Fruit fly (Drosophila melanogaster): Measurements from ENCODE around the gene sinah.
A peak's percentile ranks its signal among the peaks of the same experiment; 100 is the strongest.

sinah gene

dm6 chr3L:16872487-16872955 is 13.6 kb downstream of the sinah start (continued):
- TF ChIP-seq CG13123 (GFP tag; optimal IDR thresholded peaks at IDR 0.05) (no peak), CG7963 (GFP tag; IDR thresholded peaks at IDR 0.05; ENCODE audit: partially characterized antibody) (no peak), toy (GFP tag; IDR thresholded peaks at IDR 0.05) (no peak), CG13287 (GFP tag; IDR thresholded peaks at IDR 0.05; ENCODE audit: partially characterized antibody) (no peak), slbo (GFP tag; IDR thresholded peaks at IDR 0.05) (no peak; the same call in none of the 2 replicates), Xbp1 (GFP tag; optimal IDR thresholded peaks at IDR 0.05) (peak; percentile 59), HmgD (GFP tag; optimal IDR thresholded peaks at IDR 0.05) (no peak), Nf-YA (GFP tag; IDR thresholded peaks at IDR 0.05) (no peak), lilli (GFP tag; optimal IDR thresholded peaks at IDR 0.05) (peak; percentile 73), Poxn (GFP tag; IDR thresholded peaks at IDR 0.05) (no peak), CG11398 (GFP tag; optimal IDR thresholded peaks at IDR 0.05) (peak; percentile 30), MBD-R2 (GFP tag; IDR thresholded peaks at IDR 0.05) (no peak), trem (tag; optimal IDR thresholded peaks at IDR 0.05) (peak; percentile 43), CG7786 (GFP tag; optimal IDR thresholded peaks at IDR 0.05) (peak; percentile 43), CG2875 (GFP tag; optimal IDR thresholded peaks at IDR 0.05) (peak; percentile 41), kni (GFP tag; optimal IDR thresholded peaks at IDR 0.05) (no peak), CG12219 (GFP tag; optimal IDR thresholded peaks at IDR 0.05) (peak; percentile 76), CG9437 (GFP tag; optimal IDR thresholded peaks at IDR 0.05) (peak; percentile 84), cg (GFP tag; optimal IDR thresholded peaks at IDR 0.05) (peak; percentile 33), zfh1 (GFP tag; IDR thresholded peaks at IDR 0.05) (0 out of 3 replicates have a peak, but pooled peaks have one; percentile 21), gt (GFP tag; IDR thresholded peaks at IDR 0.05) (no peak), CG12744 (GFP tag; optimal IDR thresholded peaks at IDR 0.05) (no peak), Tbp (GFP tag; optimal IDR thresholded peaks at IDR 0.05) (no peak), p53 (GFP tag; optimal IDR thresholded peaks at IDR 0.05) (no peak), Dbx (GFP tag; IDR thresholded peaks at IDR 0.05) (peak; percentile 48; the same call in 1 of the 3 replicates), Scr (GFP tag; IDR thresholded peaks at IDR 0.05; ENCODE audit: partially characterized antibody) (no peak), hkb (optimal IDR thresholded peaks at IDR 0.05) (no peak), hkb (GFP tag; IDR thresholded peaks at IDR 0.05) (peak; percentile 81), CG34376 (GFP tag; optimal IDR thresholded peaks at IDR 0.05) (peak; percentile 31), Dip2 (GFP tag; IDR thresholded peaks at IDR 0.05) (no peak), CG11247 (GFP tag; IDR thresholded peaks at IDR 0.05) (no peak), PHDP (tag; optimal IDR thresholded peaks at IDR 0.05) (peak; percentile 84), Oli (tag; optimal IDR thresholded peaks at IDR 0.05) (peak; percentile 88), Lim3 (GFP tag; IDR thresholded peaks at IDR 0.05) (no peak), pros (GFP tag; optimal IDR thresholded peaks at IDR 0.05) (no peak), hth (optimal IDR thresholded peaks at IDR 0.05) (no peak), CG18476 (GFP tag; optimal IDR thresholded peaks at IDR 0.05) (peak; percentile 59), D19B (GFP tag; optimal IDR thresholded peaks at IDR 0.05) (peak; percentile 1), MESR4 (GFP tag; optimal IDR thresholded peaks at IDR 0.05) (no peak), CG15601 (tag; optimal IDR thresholded peaks at IDR 0.05) (peak; percentile 51), CG11456 (GFP tag; IDR thresholded peaks at IDR 0.05) (0 out of 3 replicates have a peak, but pooled peaks have one; percentile 47), CG8388 (GFP tag; optimal IDR thresholded peaks at IDR 0.05) (peak; percentile 70), CG7839 (tag; optimal IDR thresholded peaks at IDR 0.05) (peak; percentile 80), CkIIα-i1 (GFP tag; IDR thresholded peaks at IDR 0.05) (no peak), CG17912 (GFP tag; optimal IDR thresholded peaks at IDR 0.05) (no peak), CG12071 (GFP tag; optimal IDR thresholded peaks at IDR 0.05) (peak; percentile 77), CG18011 (GFP tag; optimal IDR thresholded peaks at IDR 0.05) (peak; percentile 33), unpg (GFP tag; optimal IDR thresholded peaks at IDR 0.05) (peak; percentile 79), Gsc (GFP tag; IDR thresholded peaks at IDR 0.05) (no peak), Bgb (GFP tag; IDR thresholded peaks at IDR 0.05; ENCODE audit: partially characterized antibody) (no peak), br (optimal IDR thresholded peaks at IDR 0.05) (no peak), Nf-YB (GFP tag; optimal IDR thresholded peaks at IDR 0.05) (peak; percentile 59)
